Worm (Caenorhabditis elegans) whole organism, young adult: ENCODE data around the gene Y46E12BL.2.

Experiments used
- F33H1.4 ChIP-seq: fragments of 200-800 bp; sonication (Bioruptor generic); IDR thresholded peaks from 2 replicates; pipeline ENCODE4 v1.3.6; 2022; ENCODE audit warnings: missing genetic modification reagents, missing genetic modification characterization, missing compliant biosample characterization
- F39B2.1 ChIP-seq: fragments of 200-800 bp; sonication (Bioruptor generic); IDR thresholded peaks from 2 replicates; pipeline ENCODE4 v1.3.6; 2022; ENCODE audit warnings: missing genetic modification reagents, missing genetic modification characterization, missing compliant biosample characterization
- F55B11.4 ChIP-seq: sonication (generic microtip); optimal IDR thresholded peaks from 2 replicates; lab custom pipeline; 2016; ENCODE audit warnings: missing compliant biosample characterization, missing genetic modification characterization, borderline replicate concordance; ENCODE audit not compliant: insufficient read depth
- Y53G8AR.9 ChIP-seq: fragments of 200-800 bp; sonication (Bioruptor generic); conservative IDR thresholded peaks from 2 replicates; pipeline ENCODE4 v1.3.6; 2022; ENCODE audit warnings: missing genetic modification reagents, missing genetic modification characterization, missing compliant biosample characterization
- Y79H2A.3 ChIP-seq: fragments of 200-800 bp; sonication (Bioruptor generic); conservative IDR thresholded peaks from 2 replicates; pipeline ENCODE4 v1.3.6; 2022; ENCODE audit warnings: missing genetic modification reagents, missing genetic modification characterization, missing compliant biosample characterization
- Y95B8A.8 ChIP-seq: fragments of 200-800 bp; sonication (Bioruptor generic); IDR thresholded peaks from 2 replicates; pipeline ENCODE4 v1.3.6; 2022; ENCODE audit warnings: missing genetic modification reagents, missing genetic modification characterization, missing compliant biosample characterization
- akir-1 ChIP-seq: fragments of 200-800 bp; sonication (Bioruptor generic); optimal IDR thresholded peaks from 2 replicates; lab custom pipeline; 2018; ENCODE audit warnings: mild to moderate bottlenecking, missing genetic modification characterization, moderate library complexity, missing compliant biosample characterization
- aptf-2 ChIP-seq: fragments of 200-800 bp; sonication (Bioruptor generic); conservative IDR thresholded peaks from 2 replicates; pipeline ENCODE4 v1.3.6; 2022; ENCODE audit warnings: missing genetic modification reagents, missing genetic modification characterization, missing compliant biosample characterization
- aptf-3 ChIP-seq: fragments of 200-800 bp; sonication (Bioruptor generic); IDR thresholded peaks from 2 replicates; pipeline ENCODE4 v1.3.6; 2022; ENCODE audit warnings: missing genetic modification characterization, missing compliant biosample characterization
- atf-7 ChIP-seq: sonication (generic microtip); optimal IDR thresholded peaks from 2 replicates; lab custom pipeline; 2017; ENCODE audit warnings: mild to moderate bottlenecking, missing genetic modification characterization, missing compliant biosample characterization
- ccch-3 ChIP-seq: fragments of 200-800 bp; sonication (Bioruptor generic); optimal IDR thresholded peaks from 2 replicates; lab custom pipeline; 2018; ENCODE audit warnings: mild to moderate bottlenecking, missing genetic modification characterization, missing compliant biosample characterization
- cebp-1 ChIP-seq, 2 experiments: fragments of 200-800 bp in 1 of 2; sonication (Bioruptor generic) in 1 of 2; sonication (generic microtip) in 1 of 2; IDR thresholded peaks in 1 of 2; optimal IDR thresholded peaks in 1 of 2; 2 replicates each; pipeline versions ENCODE4 v1.3.6 to Lab custom; 2017 to 2022; ENCODE audit warnings: missing compliant biosample characterization in 2 of 2, missing genetic modification characterization in 2 of 2, mild to moderate bottlenecking in 1 of 2, missing genetic modification reagents in 1 of 2, moderate library complexity in 1 of 2
- ceh-27 ChIP-seq: fragments of 200-800 bp; sonication (Bioruptor generic); optimal IDR thresholded peaks from 2 replicates; lab custom pipeline; 2018; ENCODE audit warnings: mild to moderate bottlenecking, missing genetic modification characterization, moderate library complexity, missing compliant biosample characterization
- die-1 ChIP-seq: sonication (generic microtip); optimal IDR thresholded peaks from 2 replicates; lab custom pipeline; 2016; ENCODE audit warnings: missing genotype, mild to moderate bottlenecking, missing genetic modification characterization, missing compliant biosample characterization
- dpff-1 ChIP-seq: sonication (generic microtip); optimal IDR thresholded peaks from 2 replicates; lab custom pipeline; 2017; ENCODE audit warnings: mild to moderate bottlenecking, missing genetic modification characterization, missing compliant biosample characterization
- egl-44 ChIP-seq: fragments of 200-800 bp; sonication (Bioruptor generic); IDR thresholded peaks from 2 replicates; pipeline ENCODE4 v1.3.6; 2022; ENCODE audit warnings: missing genetic modification reagents, missing genetic modification characterization, missing compliant biosample characterization
- fkh-3 ChIP-seq: sonication (generic microtip); optimal IDR thresholded peaks from 2 replicates; lab custom pipeline; 2016; ENCODE audit warnings: mild to moderate bottlenecking, missing genetic modification characterization, missing compliant biosample characterization
- him-1 ChIP-seq: sonication (generic microtip); optimal IDR thresholded peaks from 2 replicates; lab custom pipeline; 2016; ENCODE audit warnings: missing genotype, missing genetic modification reagents, missing genetic modification characterization, missing compliant biosample characterization
- hlh-12 ChIP-seq: sonication (generic microtip); optimal IDR thresholded peaks from 2 replicates; lab custom pipeline; 2016; ENCODE audit warnings: missing genetic modification characterization, missing compliant biosample characterization
- hlh-26 ChIP-seq: fragments of 200-800 bp; sonication (Bioruptor generic); conservative IDR thresholded peaks from 2 replicates; pipeline ENCODE4 v1.3.6; 2022; ENCODE audit warnings: missing genetic modification reagents, missing genetic modification characterization, missing compliant biosample characterization
- hmg-1.2 ChIP-seq: fragments of 200-800 bp; sonication (Bioruptor generic); IDR thresholded peaks from 2 replicates; pipeline ENCODE4 v1.3.6; 2022; ENCODE audit warnings: missing genetic modification reagents, missing genetic modification characterization, missing compliant biosample characterization
- let-607 ChIP-seq, 2 experiments: fragments of 200-800 bp in 1 of 2; sonication (Bioruptor generic) in 1 of 2; sonication (generic microtip) in 1 of 2; optimal IDR thresholded peaks; 2 replicates each; lab custom pipeline; 2016 to 2018; ENCODE audit warnings: mild to moderate bottlenecking in 2 of 2, missing compliant biosample characterization in 2 of 2, missing genetic modification characterization in 2 of 2, moderate library complexity in 2 of 2, missing genotype in 1 of 2
- lin-26 ChIP-seq: fragments of 200-800 bp; sonication (Bioruptor generic); IDR thresholded peaks from 2 replicates; pipeline ENCODE4 v1.3.6; 2022; ENCODE audit warnings: missing genetic modification reagents, missing genetic modification characterization, missing compliant biosample characterization
- lir-1 ChIP-seq: fragments of 200-800 bp; sonication (Bioruptor generic); conservative IDR thresholded peaks from 2 replicates; pipeline ENCODE4 v1.3.6; 2022; ENCODE audit warnings: missing genetic modification reagents, missing genetic modification characterization, missing compliant biosample characterization
- lsy-27 ChIP-seq: sonication (generic microtip); optimal IDR thresholded peaks from 2 replicates; lab custom pipeline; 2017; ENCODE audit warnings: missing genetic modification characterization, mild to moderate bottlenecking, missing compliant biosample characterization, antibody characterized with exemption, missing genotype, borderline replicate concordance; ENCODE audit not compliant: insufficient read depth
- madf-3 ChIP-seq: fragments of 200-800 bp; sonication (Bioruptor generic); IDR thresholded peaks from 2 replicates; pipeline ENCODE4 v1.3.6; 2022; ENCODE audit warnings: missing genetic modification reagents, missing genetic modification characterization, missing compliant biosample characterization
- mcd-1 ChIP-seq: fragments of 200-800 bp; sonication (Bioruptor generic); IDR thresholded peaks from 2 replicates; pipeline ENCODE4 v1.3.6; 2022; ENCODE audit warnings: missing genetic modification reagents, missing genetic modification characterization, missing compliant biosample characterization
- mxl-1 ChIP-seq: sonication (generic microtip); optimal IDR thresholded peaks from 2 replicates; lab custom pipeline; 2016; ENCODE audit warnings: missing genetic modification characterization, missing compliant biosample characterization
- nhr-27 ChIP-seq: fragments of 200-800 bp; sonication (Bioruptor generic); optimal IDR thresholded peaks from 2 replicates; lab custom pipeline; 2018; ENCODE audit warnings: mild to moderate bottlenecking, missing genetic modification characterization, moderate library complexity, missing compliant biosample characterization
- rec-8 ChIP-seq, 2 experiments: sonication (generic microtip); optimal IDR thresholded peaks; 2 replicates each; lab custom pipeline; 2016; ENCODE audit warnings: mild to moderate bottlenecking in 2 of 2, missing genetic modification characterization in 2 of 2, missing genetic modification reagents in 2 of 2, missing genotype in 2 of 2, missing biosample characterization in 1 of 2, missing compliant biosample characterization in 1 of 2, moderate library complexity in 1 of 2
- sea-2 ChIP-seq: fragments of 200-800 bp; sonication (Bioruptor generic); IDR thresholded peaks from 2 replicates; pipeline ENCODE4 v1.3.6; 2022; ENCODE audit warnings: missing genetic modification characterization, missing compliant biosample characterization
- snpc-1.1 ChIP-seq: sonication (generic microtip); optimal IDR thresholded peaks from 2 replicates; lab custom pipeline; 2017; ENCODE audit warnings: missing genetic modification characterization, mild to moderate bottlenecking, missing compliant biosample characterization, antibody characterized with exemption, moderate library complexity, missing genotype, missing genetic modification reagents; ENCODE audit not compliant: insufficient read depth
- snpc-1.3 ChIP-seq: sonication (generic microtip); optimal IDR thresholded peaks from 2 replicates; lab custom pipeline; 2017; ENCODE audit warnings: missing genetic modification characterization, mild to moderate bottlenecking, missing compliant biosample characterization, antibody characterized with exemption, moderate library complexity, missing genotype, missing genetic modification reagents; ENCODE audit not compliant: insufficient read depth
- snpc-4 ChIP-seq, 5 experiments: fragments of 150-350 bp in 1 of 5; sonication (generic microtip) in 4 of 5; optimal IDR thresholded peaks; 2 replicates each; lab custom pipeline; 2014 to 2018; ENCODE audit warnings: missing genetic modification characterization in 5 of 5, missing biosample characterization in 3 of 5, antibody characterized with exemption in 2 of 5, mild to moderate bottlenecking in 2 of 5, missing compliant biosample characterization in 2 of 5, missing genotype in 2 of 5, moderate library complexity in 2 of 5, missing genetic modification reagents in 1 of 5
- tbp1 ChIP-seq: fragments of 200-800 bp; sonication (Bioruptor generic); optimal IDR thresholded peaks from 2 replicates; lab custom pipeline; 2018; ENCODE audit warnings: mild to moderate bottlenecking, missing genetic modification characterization, missing compliant biosample characterization
- unc-62 ChIP-seq: fragments of 150-350 bp; optimal IDR thresholded peaks from 2 replicates; lab custom pipeline; 2014; ENCODE audit warnings: missing biosample characterization, missing genetic modification reagents, missing genetic modification characterization
- zfh-2 ChIP-seq: fragments of 200-800 bp; sonication (Bioruptor generic); conservative IDR thresholded peaks from 2 replicates; pipeline ENCODE4 v1.3.6; 2022; ENCODE audit warnings: missing genetic modification reagents, missing genetic modification characterization, missing compliant biosample characterization
- ztf-22 ChIP-seq: fragments of 200-800 bp; sonication (Bioruptor generic); optimal IDR thresholded peaks from 2 replicates; lab custom pipeline; 2018; ENCODE audit warnings: mild to moderate bottlenecking, missing genetic modification characterization, moderate library complexity, missing compliant biosample characterization
- ztf-6 ChIP-seq: fragments of 200-800 bp; sonication (Bioruptor generic); IDR thresholded peaks from 2 replicates; pipeline ENCODE4 v1.3.6; 2022; ENCODE audit warnings: missing genetic modification reagents, missing genetic modification characterization, missing compliant biosample characterization

The Y46E12BL.2 gene

DNA sequence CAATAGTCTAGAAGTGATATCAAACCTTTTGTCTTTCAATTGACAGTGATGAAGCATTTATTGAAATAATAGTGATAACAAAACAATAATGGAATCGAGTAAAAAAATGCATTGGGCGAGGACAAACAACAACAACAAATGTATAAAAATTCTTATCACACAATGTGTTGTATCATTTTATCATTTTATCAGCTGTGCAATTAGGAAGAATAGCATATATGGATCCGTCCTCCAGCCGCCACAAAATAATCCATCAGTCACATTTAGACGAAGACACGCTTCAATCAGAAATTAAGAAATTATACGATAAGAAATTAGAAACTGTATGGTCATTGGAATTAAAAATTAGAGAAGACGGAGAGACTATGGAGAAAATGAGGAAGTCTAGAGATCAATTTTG lies 18.8 kb downstream of the Y46E12BL.2 start, which contains the start of gene tig-3 (continued):
- TF ChIP-seq atf-7 (tag; lab: Kevin White, UChicago) (peak; percentile 75), dpff-1 (no peak), let-607 (tag; optimal IDR thresholded peaks at IDR 0.05; lab: Kevin White, UChicago) (peak; percentile 37 to 67), mxl-1 (no peak), aptf-2 (GFP tag; lab: Robert Waterston, UW) (no peak), lin-26 (GFP tag; lab: Robert Waterston, UW) (no peak), tbp1 (GFP tag; lab: Kevin White, UChicago) (peak; percentile 10), him-1 (tag; lab: Kevin White, UChicago) (no peak), Y53G8AR.9 (GFP tag; lab: Robert Waterston, UW) (no peak), hmg-1.2 (GFP tag; lab: Robert Waterston, UW) (no peak), cebp-1 (GFP tag; IDR thresholded peaks at IDR 0.05; lab: Robert Waterston, UW) (no peak), cebp-1 (tag; optimal IDR thresholded peaks at IDR 0.05; lab: Kevin White, UChicago) (peak; percentile 35), ztf-22 (peak; percentile 89), rec-8 (tag; optimal IDR thresholded peaks at IDR 0.05; lab: Kevin White, UChicago) (no peak), F33H1.4 (GFP tag; lab: Robert Waterston, UW) (no peak)
- TF ChIP-seq, all 124 proteins: peak for 11

DNA sequence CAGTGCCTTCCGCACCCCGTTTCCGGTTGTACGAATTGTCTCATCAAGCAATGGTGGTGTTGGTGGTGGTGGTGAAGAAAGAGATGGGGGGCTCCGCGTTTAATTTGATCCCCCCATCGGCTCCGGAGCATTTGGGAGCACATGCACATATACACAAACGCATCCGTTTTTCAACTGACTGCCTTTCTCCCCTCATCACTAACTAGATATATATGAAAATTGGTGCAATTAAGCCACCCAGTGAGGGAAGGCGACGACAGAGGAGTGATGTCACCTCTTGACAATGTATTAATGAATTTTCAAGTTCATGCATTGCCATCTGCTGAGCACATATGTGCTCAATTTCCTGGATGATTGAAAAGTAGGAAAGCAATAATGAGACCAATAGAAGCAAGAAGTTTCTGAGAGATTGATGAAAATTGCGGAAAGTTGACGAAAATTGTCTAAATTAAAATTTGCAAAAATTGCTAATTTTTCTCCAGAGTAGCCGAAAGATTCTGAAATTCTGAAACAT lies 21.3 kb downstream of the Y46E12BL.2 start:
- TF ChIP-seq F33H1.4 (GFP tag; lab: Robert Waterston, UW), result no peak
- no peak for TF ChIP-seq atf-7 (tag; lab: Kevin White, UChicago)
- TF ChIP-seq fkh-3, result no peak
- TF ChIP-seq aptf-3 (GFP tag; lab: Robert Waterston, UW), result no peak
- no peak for TF ChIP-seq egl-44
- TF ChIP-seq mcd-1 (GFP tag; lab: Robert Waterston, UW), result no peak
- TF ChIP-seq, all 124 proteins: peak for 0

DNA sequence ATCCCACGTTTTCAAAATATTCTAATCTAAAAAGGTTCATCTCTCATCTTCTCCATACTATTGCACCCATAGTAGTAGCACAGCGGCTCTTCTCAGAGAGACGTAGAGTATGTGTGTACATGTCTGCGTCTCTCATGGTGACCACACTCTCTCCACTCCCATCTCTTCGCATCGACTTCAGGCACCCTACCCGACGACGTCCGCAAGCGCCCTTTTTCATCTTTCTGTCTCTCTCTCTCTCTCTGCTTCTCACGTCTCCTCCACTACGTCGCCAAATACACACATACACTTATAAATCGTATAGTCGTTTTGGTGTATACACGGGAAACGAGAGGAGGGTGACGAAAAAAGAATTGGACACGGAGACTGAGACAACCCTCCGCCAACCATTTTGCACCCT lies 23.1 kb downstream of the Y46E12BL.2 start:
- TF ChIP-seq nhr-27 (tag; lab: Kevin White, UChicago) (no peak), hmg-1.2 (GFP tag; lab: Robert Waterston, UW) (peak; percentile 88), Y79H2A.3 (no peak), F39B2.1 (GFP tag; lab: Robert Waterston, UW) (no peak), zfh-2 (GFP tag; lab: Robert Waterston, UW) (no peak)

DNA sequence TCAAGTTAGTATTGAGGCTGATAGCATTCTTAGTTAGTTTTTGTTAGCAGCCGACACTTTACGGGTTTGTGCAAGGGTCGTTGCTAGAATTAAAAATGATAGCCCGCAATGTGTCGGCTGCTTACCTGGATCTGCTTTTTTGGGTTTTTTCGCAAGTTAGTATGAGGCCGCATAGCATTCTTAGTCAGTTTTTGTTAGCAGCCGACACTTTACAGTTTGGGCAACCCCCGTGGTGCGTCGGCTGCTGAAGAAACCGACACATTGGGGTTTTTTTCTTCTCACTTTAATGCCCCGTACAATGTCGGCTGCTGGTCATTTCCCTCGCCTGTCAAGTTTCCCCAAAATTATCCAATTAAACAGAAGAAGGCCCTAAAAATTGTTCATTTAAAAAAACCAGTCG lies 24.2 kb downstream of the Y46E12BL.2 start:
- no peak for TF ChIP-seq snpc-1.3 (tag; lab: Kevin White, UChicago)
- no peak for TF ChIP-seq die-1 (tag; lab: Kevin White, UChicago)
- no peak for TF ChIP-seq ceh-27 (GFP tag; lab: Kevin White, UChicago)
- TF ChIP-seq lsy-27, result no peak
- no peak for TF ChIP-seq F55B11.4 (tag; lab: Kevin White, UChicago)
- no peak for TF ChIP-seq him-1 (tag; lab: Kevin White, UChicago)
- no peak for TF ChIP-seq madf-3 (GFP tag; lab: Robert Waterston, UW)
- no peak for TF ChIP-seq snpc-4 (GFP tag; optimal IDR thresholded peaks at IDR 0.05; lab: Kevin White, UChicago)
- TF ChIP-seq snpc-4 (tag; optimal IDR thresholded peaks at IDR 0.05; lab: Kevin White, UChicago), result peak in 2 of 4 experiments; percentile 9 to 57

DNA sequence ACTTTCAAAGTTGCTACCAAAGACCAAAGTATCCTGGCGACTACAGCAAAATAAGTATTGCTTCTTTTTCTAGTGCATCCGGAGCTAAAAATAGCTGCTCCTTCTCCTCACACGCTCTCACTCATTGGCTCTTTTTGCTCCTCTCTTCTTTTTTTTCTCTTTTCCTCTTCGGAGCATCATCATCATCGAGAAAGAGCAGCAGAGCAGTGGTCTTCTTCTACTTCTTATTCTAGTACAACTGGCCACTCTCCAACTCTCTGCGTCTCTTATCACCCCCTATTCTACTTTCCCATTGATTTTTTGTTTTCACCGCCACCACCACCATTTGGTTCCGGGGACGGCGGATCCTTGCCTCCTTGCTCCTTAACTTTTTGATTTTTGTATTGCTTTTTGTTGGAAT lies 25.9 kb downstream of the Y46E12BL.2 start:
- TF ChIP-seq lir-1 (GFP tag; lab: Robert Waterston, UW), result no peak
- TF ChIP-seq atf-7 (tag; lab: Kevin White, UChicago), result no peak
- no peak for TF ChIP-seq ztf-6 (GFP tag; lab: Robert Waterston, UW)
- no peak for TF ChIP-seq ccch-3 (GFP tag; lab: Kevin White, UChicago)
- no peak for TF ChIP-seq hlh-26 (GFP tag; lab: Robert Waterston, UW)
- TF ChIP-seq akir-1 (GFP tag; lab: Kevin White, UChicago), result no peak
- TF ChIP-seq hmg-1.2 (GFP tag; lab: Robert Waterston, UW), result peak; percentile 50; the same call in 1 of the 2 replicates
- no peak for TF ChIP-seq Y95B8A.8 (GFP tag; lab: Robert Waterston, UW)
- TF ChIP-seq sea-2 (GFP tag; lab: Robert Waterston, UW), result no peak
- TF ChIP-seq snpc-1.1 (tag; lab: Kevin White, UChicago), result no peak
- TF ChIP-seq unc-62 (GFP tag; lab: Kevin White, UChicago), result no peak
- TF ChIP-seq hlh-12 (tag; lab: Kevin White, UChicago), result no peak
